Fruit fly (Drosophila melanogaster) ovary, adult (tissue): Measurements from ENCODE around the gene ND-30.

Source experiments
- CG17801 ChIP-seq: fragments of 200-800 bp; optimal IDR thresholded peaks from 2 replicates; lab custom pipeline; 2019; ENCODE audit warnings: missing biosample characterization, mild to moderate bottlenecking, missing genetic modification characterization, moderate library complexity; ENCODE audit not compliant: partially characterized antibody

The ND-30 gene

dm6 chr3L:3186364-3186763 lies 27.0 kb upstream of the ND-30 start, which contains the start of gene CG32284:
CG32284 (plus strand) TSS chr3L:3186664.
- no peak for TF ChIP-seq CG17801 (GFP tag; lab: Kevin White, UChicago)

- TF ChIP-seq CG17801 (GFP tag; lab: Kevin White, UChicago), result no peak
Measured at dm6 chr3L:3184104-3184503, 24.7 kb upstream of the ND-30 start, which contains the start of gene CG42494. CG42494 (plus strand) TSS chr3L:3184404.

- TF ChIP-seq CG17801 (GFP tag; lab: Kevin White, UChicago), result peak; percentile 92
Measured at dm6 chr3L:3179474-3179873, 20.1 kb upstream of the ND-30 start.

- TF ChIP-seq CG17801 (GFP tag; lab: Kevin White, UChicago), result no peak
Measured at dm6 chr3L:3178530-3179096, 19.2 kb upstream of the ND-30 start, which contains the start of the genes MnM and Girdin. MnM (minus strand) TSS chr3L:3178580. Girdin (plus strand) TSS chr3L:3178930.

dm6 chr3L:3177872-3178271 lies 18.5 kb upstream of the ND-30 start:
- TF ChIP-seq CG17801 (GFP tag; lab: Kevin White, UChicago), result no peak

dm6 chr3L:3172445-3172844 lies 13.1 kb upstream of the ND-30 start, which contains the start of gene CG14963:
CG14963 (minus strand) TSS chr3L:3172545.
- TF ChIP-seq CG17801 (GFP tag; lab: Kevin White, UChicago), result no peak

dm6 chr3L:3169107-3169506 lies 9.7 kb upstream of the ND-30 start, which contains the start of the genes CG32278 and CG32281:
CG32278 (plus strand) TSS chr3L:3169286.
CG32281 (plus strand) TSS chr3L:3169375.
- no peak for TF ChIP-seq CG17801 (GFP tag; lab: Kevin White, UChicago)

- no peak for TF ChIP-seq CG17801 (GFP tag; lab: Kevin White, UChicago)
Measured at dm6 chr3L:3166200-3166695, 6.9 kb upstream of the ND-30 start, which contains the start of gene Asciz. Asciz (minus strand) TSS chr3L:3166250.

- TF ChIP-seq CG17801 (GFP tag; lab: Kevin White, UChicago), result no peak
Measured at dm6 chr3L:3165399-3165798, 6.0 kb upstream of the ND-30 start.

- peak; percentile 30 for TF ChIP-seq CG17801 (GFP tag; lab: Kevin White, UChicago)
Measured at dm6 chr3L:3164951-3165350, 5.6 kb upstream of the ND-30 start, which contains the start of gene CG32280. CG32280 (plus strand) TSS chr3L:3165181.

- no peak for TF ChIP-seq CG17801 (GFP tag; lab: Kevin White, UChicago)
Measured at dm6 chr3L:3162584-3162983, 3.2 kb upstream of the ND-30 start.

- TF ChIP-seq CG17801 (GFP tag; lab: Kevin White, UChicago), result no peak
Measured at dm6 chr3L:3161968-3162367, 2.6 kb upstream of the ND-30 start, which contains the start of gene rasp. rasp (plus strand) TSS chr3L:3162180.

dm6 chr3L:3157651-3158050 lies 1.7 kb downstream of the ND-30 start:
- no peak for TF ChIP-seq CG17801 (GFP tag; lab: Kevin White, UChicago)

- TF ChIP-seq CG17801 (GFP tag; lab: Kevin White, UChicago), result no peak
Measured at dm6 chr3L:3150376-3150775, 9.0 kb downstream of the ND-30 start.

dm6 chr3L:3149060-3149872 lies 10.1 kb downstream of the ND-30 start:
- TF ChIP-seq CG17801 (GFP tag; lab: Kevin White, UChicago), result no peak
